Worm (Caenorhabditis elegans) whole organism, young adult: ENCODE data around the gene C01G10.9.

Source experiments
- B0261.1 ChIP-seq: sonication (generic microtip); optimal IDR thresholded peaks from 2 replicates; lab custom pipeline; 2016; ENCODE audit warnings: mild to moderate bottlenecking, missing genetic modification characterization, moderate library complexity, missing compliant biosample characterization
- B0336.3 ChIP-seq: fragments of 200-800 bp; sonication (Bioruptor generic); IDR thresholded peaks from 2 replicates; pipeline ENCODE4 v1.3.6; 2022; ENCODE audit warnings: missing genetic modification characterization, missing compliant biosample characterization
- F23B12.7 ChIP-seq: sonication (generic microtip); optimal IDR thresholded peaks from 2 replicates; lab custom pipeline; 2017; ENCODE audit warnings: missing genetic modification characterization, mild to moderate bottlenecking, missing compliant biosample characterization, antibody characterized with exemption, moderate library complexity; ENCODE audit not compliant: insufficient read depth
- F37B4.10 ChIP-seq: fragments of 200-800 bp; sonication (Bioruptor generic); IDR thresholded peaks from 2 replicates; pipeline ENCODE4 v1.3.6; 2022; ENCODE audit warnings: missing genetic modification characterization, missing compliant biosample characterization
- K11D2.4 ChIP-seq: fragments of 200-800 bp; sonication (Bioruptor generic); IDR thresholded peaks from 2 replicates; pipeline ENCODE4 v1.3.6; 2022; ENCODE audit warnings: missing genetic modification reagents, missing genetic modification characterization, missing compliant biosample characterization
- K12H6.12 ChIP-seq: fragments of 200-800 bp; sonication (Bioruptor generic); optimal IDR thresholded peaks from 2 replicates; lab custom pipeline; 2018; ENCODE audit warnings: mild to moderate bottlenecking, missing genetic modification characterization, missing compliant biosample characterization
- Y53G8AR.9 ChIP-seq: fragments of 200-800 bp; sonication (Bioruptor generic); conservative IDR thresholded peaks from 2 replicates; pipeline ENCODE4 v1.3.6; 2022; ENCODE audit warnings: missing genetic modification reagents, missing genetic modification characterization, missing compliant biosample characterization
- Y56A3A.18 ChIP-seq: fragments of 200-800 bp; sonication (Bioruptor generic); IDR thresholded peaks from 2 replicates; pipeline ENCODE4 v1.3.6; 2022; ENCODE audit warnings: missing genetic modification reagents, missing genetic modification characterization, missing compliant biosample characterization
- Y79H2A.3 ChIP-seq: fragments of 200-800 bp; sonication (Bioruptor generic); conservative IDR thresholded peaks from 2 replicates; pipeline ENCODE4 v1.3.6; 2022; ENCODE audit warnings: missing genetic modification reagents, missing genetic modification characterization, missing compliant biosample characterization
- ZK185.1 ChIP-seq: sonication (generic microtip); optimal IDR thresholded peaks from 2 replicates; lab custom pipeline; 2016; ENCODE audit warnings: mild to moderate bottlenecking, missing genetic modification characterization, missing compliant biosample characterization; ENCODE audit not compliant: poor library complexity, severe bottlenecking
- aptf-3 ChIP-seq: fragments of 200-800 bp; sonication (Bioruptor generic); IDR thresholded peaks from 2 replicates; pipeline ENCODE4 v1.3.6; 2022; ENCODE audit warnings: missing genetic modification characterization, missing compliant biosample characterization
- atf-7 ChIP-seq: sonication (generic microtip); optimal IDR thresholded peaks from 2 replicates; lab custom pipeline; 2017; ENCODE audit warnings: mild to moderate bottlenecking, missing genetic modification characterization, missing compliant biosample characterization
- athp-1 ChIP-seq: sonication (generic microtip); optimal IDR thresholded peaks from 2 replicates; lab custom pipeline; 2017; ENCODE audit warnings: mild to moderate bottlenecking, missing genetic modification characterization, missing compliant biosample characterization
- attf-5 ChIP-seq: fragments of 200-800 bp; sonication (Bioruptor generic); optimal IDR thresholded peaks from 2 replicates; lab custom pipeline; 2018; ENCODE audit warnings: mild to moderate bottlenecking, missing genetic modification characterization, missing compliant biosample characterization
- bed-2 ChIP-seq: fragments of 200-800 bp; sonication (Bioruptor generic); IDR thresholded peaks from 2 replicates; pipeline ENCODE4 v1.3.6; 2022; ENCODE audit warnings: missing genetic modification reagents, missing genetic modification characterization, missing compliant biosample characterization
- cebp-1 ChIP-seq, 2 experiments: fragments of 200-800 bp in 1 of 2; sonication (Bioruptor generic) in 1 of 2; sonication (generic microtip) in 1 of 2; IDR thresholded peaks in 1 of 2; optimal IDR thresholded peaks in 1 of 2; 2 replicates each; pipeline versions ENCODE4 v1.3.6 to Lab custom; 2017 to 2022; ENCODE audit warnings: missing compliant biosample characterization in 2 of 2, missing genetic modification characterization in 2 of 2, mild to moderate bottlenecking in 1 of 2, missing genetic modification reagents in 1 of 2, moderate library complexity in 1 of 2
- cebp-2 ChIP-seq: fragments of 200-800 bp; sonication (Bioruptor generic); IDR thresholded peaks from 2 replicates; pipeline ENCODE4 v1.3.6; 2022; ENCODE audit warnings: missing genetic modification characterization, missing compliant biosample characterization
- ceh-79 ChIP-seq: sonication (generic microtip); optimal IDR thresholded peaks from 2 replicates; lab custom pipeline; 2017; ENCODE audit warnings: mild to moderate bottlenecking, missing genetic modification characterization, missing compliant biosample characterization
- ceh-91 ChIP-seq: fragments of 200-800 bp; sonication (Bioruptor generic); IDR thresholded peaks from 2 replicates; pipeline ENCODE4 v1.3.6; 2022; ENCODE audit warnings: missing genetic modification reagents, missing genetic modification characterization, missing compliant biosample characterization
- chd-7 ChIP-seq: sonication (generic microtip); optimal IDR thresholded peaks from 2 replicates; lab custom pipeline; 2016; ENCODE audit warnings: mild to moderate bottlenecking, missing genetic modification characterization, moderate library complexity, missing compliant biosample characterization
- die-1 ChIP-seq: sonication (generic microtip); optimal IDR thresholded peaks from 2 replicates; lab custom pipeline; 2016; ENCODE audit warnings: missing genotype, mild to moderate bottlenecking, missing genetic modification characterization, missing compliant biosample characterization
- ekl-4 ChIP-seq: fragments of 200-800 bp; sonication (Bioruptor generic); IDR thresholded peaks from 2 replicates; pipeline ENCODE4 v1.3.6; 2022; ENCODE audit warnings: missing genetic modification reagents, missing genetic modification characterization, missing compliant biosample characterization
- ets-4 ChIP-seq: fragments of 200-800 bp; sonication (Bioruptor generic); optimal IDR thresholded peaks from 2 replicates; lab custom pipeline; 2018; ENCODE audit warnings: mild to moderate bottlenecking, missing genetic modification characterization, missing compliant biosample characterization
- hmg-1.2 ChIP-seq: fragments of 200-800 bp; sonication (Bioruptor generic); IDR thresholded peaks from 2 replicates; pipeline ENCODE4 v1.3.6; 2022; ENCODE audit warnings: missing genetic modification reagents, missing genetic modification characterization, missing compliant biosample characterization
- lin-40 ChIP-seq: sonication (generic microtip); optimal IDR thresholded peaks from 2 replicates; lab custom pipeline; 2016; ENCODE audit warnings: missing genetic modification characterization, mild to moderate bottlenecking, missing compliant biosample characterization, missing genotype, missing genetic modification reagents
- lin-54 ChIP-seq: fragments of 200-800 bp; sonication (Bioruptor generic); optimal IDR thresholded peaks from 2 replicates; lab custom pipeline; 2018; ENCODE audit warnings: mild to moderate bottlenecking, missing genetic modification characterization, missing compliant biosample characterization
- lir-1 ChIP-seq: fragments of 200-800 bp; sonication (Bioruptor generic); conservative IDR thresholded peaks from 2 replicates; pipeline ENCODE4 v1.3.6; 2022; ENCODE audit warnings: missing genetic modification reagents, missing genetic modification characterization, missing compliant biosample characterization
- madf-3 ChIP-seq: fragments of 200-800 bp; sonication (Bioruptor generic); IDR thresholded peaks from 2 replicates; pipeline ENCODE4 v1.3.6; 2022; ENCODE audit warnings: missing genetic modification reagents, missing genetic modification characterization, missing compliant biosample characterization
- madf-8 ChIP-seq: fragments of 200-800 bp; sonication (Bioruptor generic); conservative IDR thresholded peaks from 2 replicates; pipeline ENCODE4 v1.3.6; 2022; ENCODE audit warnings: missing genetic modification reagents, missing genetic modification characterization, missing compliant biosample characterization
- mcd-1 ChIP-seq: fragments of 200-800 bp; sonication (Bioruptor generic); IDR thresholded peaks from 2 replicates; pipeline ENCODE4 v1.3.6; 2022; ENCODE audit warnings: missing genetic modification reagents, missing genetic modification characterization, missing compliant biosample characterization
- mel-28 ChIP-seq: sonication (generic microtip); optimal IDR thresholded peaks from 2 replicates; lab custom pipeline; 2016; ENCODE audit warnings: borderline replicate concordance, mild to moderate bottlenecking, missing genetic modification characterization, missing compliant biosample characterization
- nfya-1 ChIP-seq: sonication (generic microtip); optimal IDR thresholded peaks from 2 replicates; lab custom pipeline; 2017; ENCODE audit warnings: antibody characterized with exemption, missing compliant biosample characterization, missing genetic modification characterization, borderline replicate concordance; ENCODE audit not compliant: insufficient read depth
- nfyb-1 ChIP-seq: fragments of 200-800 bp; sonication (Bioruptor generic); IDR thresholded peaks from 2 replicates; pipeline ENCODE4 v1.3.6; 2022; ENCODE audit warnings: missing genetic modification reagents, missing genetic modification characterization, missing compliant biosample characterization
- nhr-27 ChIP-seq: fragments of 200-800 bp; sonication (Bioruptor generic); optimal IDR thresholded peaks from 2 replicates; lab custom pipeline; 2018; ENCODE audit warnings: mild to moderate bottlenecking, missing genetic modification characterization, moderate library complexity, missing compliant biosample characterization
- nhr-80 ChIP-seq: sonication (generic microtip); optimal IDR thresholded peaks from 2 replicates; lab custom pipeline; 2016; ENCODE audit warnings: missing genetic modification characterization, missing compliant biosample characterization
- nhr-90 ChIP-seq: sonication (generic microtip); optimal IDR thresholded peaks from 2 replicates; lab custom pipeline; 2016; ENCODE audit warnings: missing genotype, mild to moderate bottlenecking, missing genetic modification characterization, missing compliant biosample characterization
- rpc-1 ChIP-seq, 2 experiments: fragments of 150-350 bp in 1 of 2; sonication (generic microtip) in 1 of 2; optimal IDR thresholded peaks; 2 replicates each; lab custom pipeline; 2014 to 2018; ENCODE audit warnings: missing biosample characterization in 1 of 2, missing genetic modification characterization in 1 of 2, missing genetic modification reagents in 1 of 2, missing genotype in 1 of 2
- sdz-38 ChIP-seq: sonication (generic microtip); optimal IDR thresholded peaks from 2 replicates; lab custom pipeline; 2016; ENCODE audit warnings: missing genotype, missing genetic modification characterization, missing compliant biosample characterization
- tlf-1 ChIP-seq: fragments of 200-800 bp; sonication (Bioruptor generic); optimal IDR thresholded peaks from 2 replicates; lab custom pipeline; 2018; ENCODE audit warnings: mild to moderate bottlenecking, missing genetic modification characterization, missing compliant biosample characterization
- unc-62 ChIP-seq: fragments of 150-350 bp; optimal IDR thresholded peaks from 2 replicates; lab custom pipeline; 2014; ENCODE audit warnings: missing biosample characterization, missing genetic modification reagents, missing genetic modification characterization
- xnd-1 ChIP-seq: sonication (generic microtip); optimal IDR thresholded peaks from 2 replicates; lab custom pipeline; 2016; ENCODE audit warnings: missing genotype, missing genetic modification reagents, missing genetic modification characterization, missing compliant biosample characterization
- zfh-2 ChIP-seq: fragments of 200-800 bp; sonication (Bioruptor generic); conservative IDR thresholded peaks from 2 replicates; pipeline ENCODE4 v1.3.6; 2022; ENCODE audit warnings: missing genetic modification reagents, missing genetic modification characterization, missing compliant biosample characterization
- zim-3 ChIP-seq: sonication (generic microtip); optimal IDR thresholded peaks from 2 replicates; lab custom pipeline; 2017; ENCODE audit warnings: mild to moderate bottlenecking, missing genetic modification characterization, moderate library complexity, missing compliant biosample characterization
- ztf-22 ChIP-seq: fragments of 200-800 bp; sonication (Bioruptor generic); optimal IDR thresholded peaks from 2 replicates; lab custom pipeline; 2018; ENCODE audit warnings: mild to moderate bottlenecking, missing genetic modification characterization, moderate library complexity, missing compliant biosample characterization
- ztf-26 ChIP-seq: sonication (generic microtip); optimal IDR thresholded peaks from 2 replicates; lab custom pipeline; 2017; ENCODE audit warnings: missing genetic modification characterization, missing compliant biosample characterization

C01G10.9 gene

DNA sequence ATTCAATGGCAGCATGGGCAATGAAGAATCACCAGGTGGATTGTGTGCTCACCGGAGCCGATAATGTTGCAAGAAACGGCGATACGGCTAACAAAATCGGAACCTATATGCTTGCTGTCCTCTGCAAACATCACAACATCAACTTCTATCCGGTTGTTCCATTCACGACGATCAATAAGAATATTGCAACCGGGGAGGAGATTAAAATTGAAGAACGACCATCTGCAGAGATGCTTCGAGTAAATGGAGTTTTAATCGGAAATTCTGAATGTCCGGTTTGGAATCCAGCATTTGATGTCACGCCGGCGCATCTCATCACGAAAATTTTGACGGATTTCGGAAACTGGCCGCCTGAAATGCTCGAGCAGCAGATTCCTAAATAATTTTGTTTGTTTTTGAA lies 1.3 kb downstream of the C01G10.9 start (continued):
- TF ChIP-seq cebp-1 (GFP tag; IDR thresholded peaks at IDR 0.05; lab: Robert Waterston, UW) (no peak), cebp-1 (tag; optimal IDR thresholded peaks at IDR 0.05; lab: Kevin White, UChicago) (peak; percentile 65), lir-1 (GFP tag; lab: Robert Waterston, UW) (no peak), cebp-2 (GFP tag; lab: Robert Waterston, UW) (0 out of 2 replicates have a peak, but pooled peaks have one; percentile 35), B0336.3 (GFP tag; lab: Robert Waterston, UW) (peak; percentile 82), atf-7 (tag; lab: Kevin White, UChicago) (peak; percentile 18), mcd-1 (peak; percentile 51; the same call in 1 of the 2 replicates), die-1 (tag; lab: Kevin White, UChicago) (peak; percentile 5), rpc-1 (optimal IDR thresholded peaks at IDR 0.05; lab: Kevin White, UChicago) (no peak), rpc-1 (tag; optimal IDR thresholded peaks at IDR 0.05; lab: Kevin White, UChicago) (no peak), hmg-1.2 (peak; percentile 40), nfya-1 (no peak), ceh-91 (no peak), attf-5 (GFP tag; lab: Kevin White, UChicago) (peak; percentile 14), lin-54 (GFP tag; lab: Kevin White, UChicago) (peak; percentile 27), ZK185.1 (tag; lab: Kevin White, UChicago) (peak; percentile 30), athp-1 (tag; lab: Kevin White, UChicago) (peak; percentile 82), B0261.1 (tag; lab: Kevin White, UChicago) (no peak), ztf-22 (GFP tag; lab: Kevin White, UChicago) (peak; percentile 5), zim-3 (tag; lab: Kevin White, UChicago) (peak; percentile 33), nfyb-1 (GFP tag; lab: Robert Waterston, UW) (0 out of 2 replicates have a peak, but pooled peaks have one; percentile 27), nhr-90 (tag; lab: Kevin White, UChicago) (peak; percentile 6)
- TF ChIP-seq, all 124 proteins: peak for 34

DNA sequence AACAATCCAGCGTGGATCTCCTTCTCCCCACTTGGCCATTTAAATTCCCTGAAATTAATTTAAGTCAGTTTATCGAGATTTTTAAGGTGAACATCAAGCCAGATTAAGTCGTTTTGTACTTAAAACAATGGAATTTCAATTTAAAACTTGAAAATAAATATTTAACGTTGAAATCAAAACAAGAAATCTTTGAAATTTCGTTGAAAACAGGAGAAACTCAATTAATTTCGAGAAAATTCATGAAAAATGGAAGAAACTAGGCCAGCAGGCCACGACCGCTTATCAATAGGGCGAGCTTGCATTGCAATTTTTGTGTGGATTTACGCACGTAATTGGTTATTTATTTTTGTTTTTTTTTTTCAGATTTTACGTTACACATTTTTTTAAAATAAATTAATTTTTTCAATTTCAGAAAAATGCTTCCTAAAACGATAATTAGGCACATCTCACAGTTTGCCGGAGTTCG lies 3.0 kb downstream of the C01G10.9 start, which contains the start of the genes ahsa-1 and C01G10.7:
Gene ahsa-1 (minus strand): TSS at position 51 of the 466 bp plus-strand sequence.
Gene C01G10.7 (plus strand): TSS at position 413 of the 466 bp plus-strand sequence.
- TF ChIP-seq nhr-80 (tag; lab: Kevin White, UChicago) (peak; percentile 49), nhr-27 (no peak), rpc-1 (optimal IDR thresholded peaks at IDR 0.05; lab: Kevin White, UChicago) (peak; percentile 31), rpc-1 (tag; optimal IDR thresholded peaks at IDR 0.05; lab: Kevin White, UChicago) (no peak), aptf-3 (GFP tag; lab: Robert Waterston, UW) (no peak), zfh-2 (GFP tag; lab: Robert Waterston, UW) (no peak), chd-7 (tag; lab: Kevin White, UChicago) (no peak), lin-40 (no peak), K11D2.4 (GFP tag; lab: Robert Waterston, UW) (0 out of 2 replicates have a peak, but pooled peaks have one; percentile 55), atf-7 (tag; lab: Kevin White, UChicago) (peak; percentile 63), ekl-4 (peak; percentile 88), unc-62 (no peak), madf-8 (GFP tag; lab: Robert Waterston, UW) (peak; percentile 74), sdz-38 (no peak), K12H6.12 (tag; lab: Kevin White, UChicago) (peak; percentile 70), mel-28 (tag; lab: Kevin White, UChicago) (peak; percentile 57), ets-4 (GFP tag; lab: Kevin White, UChicago) (no peak), Y53G8AR.9 (GFP tag; lab: Robert Waterston, UW) (peak; percentile 76; the same call in 1 of the 2 replicates), F37B4.10 (GFP tag; lab: Robert Waterston, UW) (no peak), F23B12.7 (tag; lab: Kevin White, UChicago) (peak; percentile 84), bed-2 (GFP tag; lab: Robert Waterston, UW) (peak; percentile 94), mcd-1 (peak; percentile 98), athp-1 (tag; lab: Kevin White, UChicago) (peak; percentile 86), xnd-1 (peak; percentile 19), cebp-2 (GFP tag; lab: Robert Waterston, UW) (no peak), tlf-1 (peak; percentile 86), madf-3 (GFP tag; lab: Robert Waterston, UW) (no peak), Y56A3A.18 (GFP tag; lab: Robert Waterston, UW) (no peak), ztf-26 (tag; lab: Kevin White, UChicago) (peak; percentile 46), ceh-79 (tag; lab: Kevin White, UChicago) (peak; percentile 13), Y79H2A.3 (peak; percentile 77)
